Worm (Caenorhabditis elegans) whole organism, L1 larva: Measurements from ENCODE around the gene cyp-33C1.

Experiments used
- C04F5.9 ChIP-seq: sonication (generic microtip); optimal IDR thresholded peaks from 2 replicates; lab custom pipeline; 2016; ENCODE audit warnings: missing genetic modification characterization, missing compliant biosample characterization
- C16A3.4 ChIP-seq: fragments of 150-350 bp; optimal IDR thresholded peaks from 2 replicates; lab custom pipeline; 2014; ENCODE audit warnings: missing biosample characterization, missing genetic modification characterization
- alr-1 ChIP-seq: fragments of 200-800 bp; sonication (Bioruptor generic); optimal IDR thresholded peaks from 2 replicates; lab custom pipeline; 2018; ENCODE audit warnings: borderline replicate concordance, mild to moderate bottlenecking, missing genetic modification characterization, missing compliant biosample characterization
- aly-2 ChIP-seq: fragments of 150-350 bp; optimal IDR thresholded peaks from 2 replicates; lab custom pipeline; 2014; ENCODE audit warnings: missing biosample characterization, missing genetic modification characterization
- ama-1 ChIP-seq: fragments of 150-350 bp; optimal IDR thresholded peaks from 2 replicates; lab custom pipeline; 2014
- ceh-63 ChIP-seq: fragments of 200-800 bp; sonication (Bioruptor generic); optimal IDR thresholded peaks from 2 replicates; lab custom pipeline; 2018; ENCODE audit warnings: mild to moderate bottlenecking, missing genetic modification characterization, missing compliant biosample characterization
- ceh-82 ChIP-seq, 3 experiments: fragments of 150-350 bp in 1 of 3; sonication (generic microtip) in 2 of 3; optimal IDR thresholded peaks; 2 replicates each; lab custom pipeline; 2014 to 2017; ENCODE audit warnings: missing biosample characterization in 3 of 3, missing genetic modification characterization in 3 of 3
- dsc-1 ChIP-seq: sonication (generic microtip); optimal IDR thresholded peaks from 2 replicates; lab custom pipeline; 2016; ENCODE audit warnings: mild to moderate bottlenecking, missing genetic modification characterization, missing compliant biosample characterization
- efl-1 ChIP-seq, 4 experiments: fragments of 150-350 bp; optimal IDR thresholded peaks in 3 of 4; peaks in 1 of 4; 1 replicate in 1 of 4; 2 replicates in 3 of 4; lab custom pipeline; 2014; ENCODE audit warnings: missing biosample characterization in 2 of 4, missing genetic modification characterization in 2 of 4, missing genetic modification reagents in 2 of 4
- egl-27 ChIP-seq, 2 experiments: fragments of 150-350 bp in 1 of 2; sonication (generic microtip); optimal IDR thresholded peaks; 3 replicates each; lab custom pipeline; 2017 to 2018; ENCODE audit warnings: missing biosample characterization in 2 of 2, missing genetic modification characterization in 2 of 2, missing genetic modification reagents in 2 of 2
- elt-2 ChIP-seq: sonication (generic microtip); optimal IDR thresholded peaks from 2 replicates; lab custom pipeline; 2016; ENCODE audit warnings: missing genetic modification characterization, mild to moderate bottlenecking, inconsistent platforms, missing compliant biosample characterization, missing genetic modification reagents
- fkh-10 ChIP-seq: sonication (generic microtip); optimal IDR thresholded peaks from 2 replicates; lab custom pipeline; 2017; ENCODE audit warnings: missing biosample characterization, missing genetic modification reagents, missing genetic modification characterization
- fkh-4 ChIP-seq: sonication (generic microtip); optimal IDR thresholded peaks from 2 replicates; lab custom pipeline; 2016; ENCODE audit warnings: missing compliant biosample characterization, missing genetic modification characterization, borderline replicate concordance
- grh-1 ChIP-seq: fragments of 200-800 bp; sonication (Bioruptor generic); IDR thresholded peaks from 2 replicates; pipeline ENCODE4 v1.3.6; 2022; ENCODE audit warnings: missing genetic modification reagents, missing genetic modification characterization, missing compliant biosample characterization
- isw-1 ChIP-seq: fragments of 200-800 bp; sonication (Bioruptor generic); IDR thresholded peaks from 2 replicates; pipeline ENCODE4 v1.3.6; 2022; ENCODE audit warnings: missing genetic modification characterization, missing compliant biosample characterization
- mdl-1 ChIP-seq, 2 experiments: fragments of 150-350 bp; optimal IDR thresholded peaks; 2 replicates each; lab custom pipeline; 2014 to 2017; ENCODE audit warnings: missing biosample characterization in 2 of 2, missing genetic modification characterization in 2 of 2, inconsistent platforms in 1 of 2
- mef-2 ChIP-seq: fragments of 150-350 bp; optimal IDR thresholded peaks from 2 replicates; lab custom pipeline; 2014; ENCODE audit warnings: missing biosample characterization, missing genetic modification characterization
- nhr-12 ChIP-seq: sonication (generic microtip); optimal IDR thresholded peaks from 2 replicates; lab custom pipeline; 2017; ENCODE audit warnings: missing biosample characterization, missing genetic modification characterization
- nhr-20 ChIP-seq: sonication (generic microtip); optimal IDR thresholded peaks from 2 replicates; lab custom pipeline; 2016; ENCODE audit warnings: mild to moderate bottlenecking, missing genetic modification characterization, missing compliant biosample characterization
- nhr-237 ChIP-seq: fragments of 150-350 bp; optimal IDR thresholded peaks from 2 replicates; lab custom pipeline; 2014; ENCODE audit warnings: missing biosample characterization, missing genetic modification characterization
- nhr-28 ChIP-seq: fragments of 150-350 bp; optimal IDR thresholded peaks from 2 replicates; lab custom pipeline; 2014; ENCODE audit warnings: missing biosample characterization, missing genetic modification characterization
- nhr-47 ChIP-seq: sonication (generic microtip); optimal IDR thresholded peaks from 2 replicates; lab custom pipeline; 2016; ENCODE audit warnings: mild to moderate bottlenecking, missing genetic modification characterization, moderate library complexity, missing compliant biosample characterization
- nhr-76 ChIP-seq: sonication (generic microtip); optimal IDR thresholded peaks from 2 replicates; lab custom pipeline; 2017; ENCODE audit warnings: missing biosample characterization, missing genetic modification characterization
- nhr-77 ChIP-seq: fragments of 150-350 bp; optimal IDR thresholded peaks from 2 replicates; lab custom pipeline; 2014; ENCODE audit warnings: missing biosample characterization, missing genetic modification characterization
- nhr-84 ChIP-seq: sonication (generic microtip); optimal IDR thresholded peaks from 2 replicates; lab custom pipeline; 2017; ENCODE audit warnings: missing biosample characterization, missing genetic modification characterization
- nhr-90 ChIP-seq: sonication (generic microtip); optimal IDR thresholded peaks from 2 replicates; lab custom pipeline; 2016; ENCODE audit warnings: mild to moderate bottlenecking, missing genetic modification characterization, missing compliant biosample characterization; ENCODE audit not compliant: poor library complexity
- rnt-1 ChIP-seq: sonication (generic microtip); optimal IDR thresholded peaks from 2 replicates; lab custom pipeline; 2016; ENCODE audit warnings: mild to moderate bottlenecking, missing genetic modification characterization, moderate library complexity, missing compliant biosample characterization
- skn-1 ChIP-seq: fragments of 150-350 bp; optimal IDR thresholded peaks from 2 replicates; lab custom pipeline; 2014; ENCODE audit warnings: missing biosample characterization, missing genetic modification characterization
- snpc-4 ChIP-seq: fragments of 150-350 bp; optimal IDR thresholded peaks from 2 replicates; lab custom pipeline; 2014; ENCODE audit warnings: missing biosample characterization, missing genetic modification characterization
- snu-23 ChIP-seq: sonication (generic microtip); optimal IDR thresholded peaks from 2 replicates; lab custom pipeline; 2016; ENCODE audit warnings: missing genetic modification characterization, missing compliant biosample characterization
- unc-130 ChIP-seq: fragments of 150-350 bp; optimal IDR thresholded peaks from 2 replicates; lab custom pipeline; 2017; ENCODE audit warnings: missing biosample characterization, missing genetic modification characterization, inconsistent platforms
- unc-30 ChIP-seq: sonication (generic microtip); optimal IDR thresholded peaks from 2 replicates; lab custom pipeline; 2017; ENCODE audit warnings: missing biosample characterization, missing genetic modification characterization
- unc-86 ChIP-seq: sonication (generic microtip); optimal IDR thresholded peaks from 2 replicates; lab custom pipeline; 2016; ENCODE audit warnings: missing genetic modification characterization, missing compliant biosample characterization
- zip-4 ChIP-seq: fragments of 200-800 bp; sonication (Bioruptor generic); optimal IDR thresholded peaks from 2 replicates; lab custom pipeline; 2018; ENCODE audit warnings: mild to moderate bottlenecking, missing genetic modification characterization, moderate library complexity, missing compliant biosample characterization

The cyp-33C1 gene

DNA sequence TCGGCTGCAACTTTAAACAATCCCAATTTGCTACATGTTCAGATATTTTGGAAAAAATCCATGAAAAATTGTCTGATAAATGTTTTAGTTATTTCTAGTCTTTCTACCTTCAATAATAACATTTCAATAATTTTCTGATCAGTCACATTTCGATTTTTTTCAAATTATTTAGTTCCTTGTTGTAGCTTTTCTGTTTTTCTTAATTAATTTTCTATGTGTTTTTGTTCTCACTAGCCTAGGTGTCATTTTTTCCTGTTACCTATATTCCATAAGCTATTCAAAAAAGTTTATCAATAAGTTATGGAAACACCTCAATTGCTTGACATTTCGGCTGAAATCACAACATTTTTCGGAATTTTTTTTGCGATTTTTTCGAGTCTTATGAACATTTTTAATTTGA lies 26.0 kb upstream of the cyp-33C1 start, which contains the start of gene srbc-23:
srbc-23 (plus strand) TSS at position 301 of the 400 bp plus-strand sequence.
- TF ChIP-seq nhr-237 = no peak
- no peak for TF ChIP-seq alr-1 (tag; lab: Kevin White, UChicago)
- no peak for TF ChIP-seq zip-4 (GFP tag; lab: Kevin White, UChicago)
- no peak for TF ChIP-seq nhr-12 (tag; lab: Kevin White, UChicago)
- TF ChIP-seq fkh-10 (GFP tag; lab: Kevin White, UChicago) = no peak
- TF ChIP-seq nhr-77 = no peak
- TF ChIP-seq unc-130 (tag; lab: Kevin White, UChicago) = no peak
- no peak for TF ChIP-seq unc-30 (tag; lab: Kevin White, UChicago)
- TF ChIP-seq dsc-1 (tag; lab: Kevin White, UChicago) = no peak
- TF ChIP-seq, all 84 proteins: peak for 0

- TF ChIP-seq efl-1 (optimal IDR thresholded peaks at IDR 0.05; lab: Kevin White, UChicago) = no peak
- TF ChIP-seq efl-1 (GFP tag; optimal IDR thresholded peaks at IDR 0.05 in 1 of 2; lab: Kevin White, UChicago) = peak in 1 of 2 experiments; percentile 12
- no peak for TF ChIP-seq egl-27 (tag; optimal IDR thresholded peaks at IDR 0.05; lab: Kevin White, UChicago)
- TF ChIP-seq mdl-1 (tag; optimal IDR thresholded peaks at IDR 0.05; lab: Kevin White, UChicago) = no peak
- no peak for TF ChIP-seq alr-1 (tag; lab: Kevin White, UChicago)
Measured at ce11 chrV:2155232-2155631, 24.1 kb upstream of the cyp-33C1 start, which contains the start of gene srbc-21. Gene srbc-21 (plus strand): TSS chrV:2155532.

ce11 chrV:2156830-2157229 lies 22.5 kb upstream of the cyp-33C1 start, which contains the start of gene srbc-22:
Gene srbc-22 (plus strand): TSS chrV:2157130.
- TF ChIP-seq rnt-1 (tag; lab: Kevin White, UChicago) = no peak
- no peak for TF ChIP-seq dsc-1 (tag; lab: Kevin White, UChicago)
- no peak for TF ChIP-seq isw-1 (GFP tag; lab: Robert Waterston, UW)
- TF ChIP-seq snpc-4 = no peak
- TF ChIP-seq aly-2 (tag; lab: Kevin White, UChicago) = no peak
- no peak for TF ChIP-seq nhr-76
- no peak for TF ChIP-seq unc-86 (tag; lab: Kevin White, UChicago)
- no peak for TF ChIP-seq nhr-28 (tag; lab: Kevin White, UChicago)
- no peak for TF ChIP-seq fkh-4
- no peak for TF ChIP-seq snu-23
- TF ChIP-seq C04F5.9 (tag; lab: Kevin White, UChicago) = no peak
- TF ChIP-seq ceh-82 (tag; optimal IDR thresholded peaks at IDR 0.05; lab: Kevin White, UChicago) = no peak
- TF ChIP-seq unc-130 (tag; lab: Kevin White, UChicago) = no peak
- TF ChIP-seq C16A3.4 (tag; lab: Kevin White, UChicago) = no peak
- no peak for TF ChIP-seq grh-1

DNA sequence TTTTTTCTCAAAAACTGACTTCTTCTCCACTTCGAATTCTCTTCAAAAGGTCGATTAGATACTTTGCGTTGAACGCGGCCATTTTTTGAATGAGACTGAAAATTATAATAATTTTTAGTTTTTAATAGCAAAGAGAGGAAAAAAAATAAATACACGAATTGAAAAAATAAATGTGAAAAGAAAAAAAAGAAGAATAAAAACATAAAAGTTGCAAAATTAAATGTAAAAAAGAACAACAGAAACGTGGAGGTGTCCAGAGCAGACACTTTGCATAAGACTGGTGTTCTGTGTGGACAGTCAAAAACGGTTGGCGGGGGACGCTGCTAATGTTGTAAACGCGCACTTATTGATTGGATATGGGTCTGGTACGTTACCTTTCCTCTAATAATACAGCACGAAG lies 20.0 kb upstream of the cyp-33C1 start, which contains the start of gene C45H4.14:
C45H4.14 (minus strand) TSS at position 101 of the 400 bp plus-strand sequence.
- no peak for TF ChIP-seq nhr-47 (tag; lab: Kevin White, UChicago)
- TF ChIP-seq skn-1 (tag; lab: Kevin White, UChicago) = no peak
- TF ChIP-seq efl-1 (optimal IDR thresholded peaks at IDR 0.05; lab: Kevin White, UChicago) = no peak
- TF ChIP-seq efl-1 (GFP tag; optimal IDR thresholded peaks at IDR 0.05 in 1 of 2; lab: Kevin White, UChicago) = no peak
- no peak for TF ChIP-seq mef-2 (tag; lab: Kevin White, UChicago)
- no peak for TF ChIP-seq nhr-84 (tag; lab: Kevin White, UChicago)

DNA sequence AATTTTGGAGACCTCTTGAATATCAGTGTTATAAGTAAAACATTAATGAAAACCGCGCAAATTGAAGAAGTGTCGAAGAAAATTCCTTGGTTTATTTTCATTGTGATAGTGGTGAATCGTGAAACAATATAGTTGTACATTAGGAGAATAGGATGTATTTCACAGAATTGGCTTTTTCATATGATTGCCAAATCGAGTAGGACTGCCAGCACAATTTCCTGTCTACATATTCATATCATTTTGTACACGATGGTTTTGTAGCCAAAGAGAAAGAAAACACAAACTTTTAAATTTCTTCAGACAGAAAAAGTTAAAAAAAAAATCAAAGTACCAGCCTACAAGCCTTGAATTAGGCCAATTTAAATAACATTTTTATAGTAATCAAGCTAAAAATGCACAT lies 15.6 kb upstream of the cyp-33C1 start, which contains the start of gene str-255:
str-255 (minus strand) TSS at position 101 of the 400 bp plus-strand sequence.
- TF ChIP-seq ama-1 (lab: Kevin White, UChicago) (no peak), fkh-10 (GFP tag; lab: Kevin White, UChicago) (no peak), nhr-90 (tag; lab: Kevin White, UChicago) (no peak), nhr-84 (tag; lab: Kevin White, UChicago) (no peak), nhr-20 (tag; lab: Kevin White, UChicago) (no peak), ceh-63 (GFP tag; lab: Kevin White, UChicago) (no peak), C04F5.9 (tag; lab: Kevin White, UChicago) (no peak), unc-130 (tag; lab: Kevin White, UChicago) (no peak), elt-2 (tag; lab: Kevin White, UChicago) (no peak), mef-2 (tag; lab: Kevin White, UChicago) (no peak)
